In the genomic region with DNA sequence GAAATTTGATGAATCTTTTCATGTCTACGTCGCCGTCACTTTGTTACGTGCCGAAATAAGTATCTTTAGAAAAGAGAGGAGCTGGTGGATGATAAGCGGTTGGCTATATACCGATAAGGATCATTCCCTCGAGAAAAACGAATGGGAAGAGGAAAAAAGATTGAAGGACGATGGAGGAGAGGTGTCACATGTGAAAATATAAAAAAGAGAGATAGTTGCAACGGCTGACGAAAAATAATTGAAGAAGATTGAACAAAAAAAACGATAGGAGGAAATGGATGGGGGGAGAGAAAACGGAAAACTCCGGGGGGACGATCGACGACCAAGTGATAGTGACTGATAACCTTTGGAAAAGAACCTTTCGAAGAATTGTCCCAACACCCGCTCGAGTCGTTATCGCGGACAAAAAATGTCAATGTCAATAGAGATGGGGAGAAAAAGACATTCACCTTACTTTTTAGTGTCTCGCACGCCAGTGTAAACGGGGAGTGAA, we compare ENCODE assay signal across 1 worm cellular context.
TF ChIP-seq lines count a peak whose summit lies in the region.

No protein-coding gene starts in this region.

TF ChIP-seq in whole organism, L1 larva, 84 proteins besides CTCF, POLR2A, EP300 and RAD21 (continued from another document):
- no peak for TF ChIP-seq lir-3 (tag; optimal IDR thresholded peaks at IDR 0.05; lab: Kevin White, UChicago; ENCODE audit: poor library complexity)
- peak; percentile 64 for TF ChIP-seq swsn-7 (tag; optimal IDR thresholded peaks at IDR 0.05; lab: Kevin White, UChicago)
- TF ChIP-seq ceh-90 (tag; optimal IDR thresholded peaks at IDR 0.05; lab: Kevin White, UChicago): no peak
- TF ChIP-seq aha-1 (tag; optimal IDR thresholded peaks at IDR 0.05; lab: Kevin White, UChicago): no peak
- TF ChIP-seq nhr-237 (tag; optimal IDR thresholded peaks at IDR 0.05; lab: Kevin White, UChicago): peak; percentile 17
- TF ChIP-seq nhr-28 (tag; optimal IDR thresholded peaks at IDR 0.05; lab: Kevin White, UChicago): no peak
- no peak for TF ChIP-seq pax-3 (tag; optimal IDR thresholded peaks at IDR 0.05; lab: Kevin White, UChicago)
- peak; percentile 93 for TF ChIP-seq blmp-1 (tag; optimal IDR thresholded peaks at IDR 0.05; lab: Kevin White, UChicago)
- peak; percentile 89 for TF ChIP-seq snu-23 (GFP tag; optimal IDR thresholded peaks at IDR 0.05; lab: Kevin White, UChicago)
- no peak for TF ChIP-seq hlh-4 (tag; optimal IDR thresholded peaks at IDR 0.05; lab: Kevin White, UChicago)
- TF ChIP-seq zip-4 (GFP tag; optimal IDR thresholded peaks at IDR 0.05; lab: Kevin White, UChicago): peak; percentile 23
- TF ChIP-seq pag-3 (tag; optimal IDR thresholded peaks at IDR 0.05; lab: Kevin White, UChicago; ENCODE audit: borderline replicate concordance, insufficient read depth): peak; percentile 58
- TF ChIP-seq unc-130 (tag; optimal IDR thresholded peaks at IDR 0.05; lab: Kevin White, UChicago): peak; percentile 47
- peak; percentile 70 for TF ChIP-seq ztf-4 (tag; optimal IDR thresholded peaks at IDR 0.05; lab: Kevin White, UChicago)
- TF ChIP-seq xbp-1 (tag; optimal IDR thresholded peaks at IDR 0.05; lab: Kevin White, UChicago): peak; percentile 59
- peak; percentile 72 for TF ChIP-seq hpl-2 (GFP tag; optimal IDR thresholded peaks at IDR 0.05; lab: Kevin White, UChicago)
- TF ChIP-seq elt-2 (tag; optimal IDR thresholded peaks at IDR 0.05; lab: Kevin White, UChicago): peak; percentile 96
- TF ChIP-seq irx-1 (tag; optimal IDR thresholded peaks at IDR 0.05; lab: Kevin White, UChicago): peak; percentile 54
- TF ChIP-seq ces-1 (GFP tag; optimal IDR thresholded peaks at IDR 0.05; lab: Kevin White, UChicago): no peak
- TF ChIP-seq C04F5.9 (tag; optimal IDR thresholded peaks at IDR 0.05; lab: Kevin White, UChicago): no peak
TF ChIP-seq in whole organism, L1 larva: peak in this region for 43.
